Worm (Caenorhabditis elegans) whole organism, early embryonic: ENCODE results near the gene cutl-19.

Experiments used
- aly-1 ChIP-seq: sonication (generic microtip); optimal IDR thresholded peaks from 2 replicates; lab custom pipeline; 2016; ENCODE audit warnings: missing genetic modification characterization, missing compliant biosample characterization
- ama-1 ChIP-seq: fragments of 150-350 bp; optimal IDR thresholded peaks from 2 replicates; lab custom pipeline; 2014
- ceh-13 ChIP-seq: fragments of 200-800 bp; sonication (Bioruptor generic); optimal IDR thresholded peaks from 2 replicates; lab custom pipeline; 2018; ENCODE audit warnings: mild to moderate bottlenecking, missing genetic modification characterization, missing compliant biosample characterization
- ceh-36 ChIP-seq: sonication (generic microtip); optimal IDR thresholded peaks from 2 replicates; lab custom pipeline; 2016; ENCODE audit warnings: missing genetic modification characterization, inconsistent platforms, missing compliant biosample characterization
- flt-1 ChIP-seq: fragments of 200-800 bp; sonication (Bioruptor generic); IDR thresholded peaks from 2 replicates; pipeline ENCODE4 v1.3.6; 2022; ENCODE audit warnings: missing genetic modification characterization, missing compliant biosample characterization
- hmbx-1 ChIP-seq: sonication (generic microtip); optimal IDR thresholded peaks from 2 replicates; lab custom pipeline; 2016; ENCODE audit warnings: mild to moderate bottlenecking, missing genetic modification characterization, missing compliant biosample characterization
- hmg-4 ChIP-seq: fragments of 200-800 bp; sonication (Bioruptor generic); optimal IDR thresholded peaks from 2 replicates; lab custom pipeline; 2018; ENCODE audit warnings: mild to moderate bottlenecking, missing genetic modification characterization, missing compliant biosample characterization
- sea-1 ChIP-seq: fragments of 200-800 bp; sonication (Bioruptor generic); conservative IDR thresholded peaks from 2 replicates; pipeline ENCODE4 v1.3.6; 2022; ENCODE audit warnings: missing genetic modification characterization, missing compliant biosample characterization
- tra-4 ChIP-seq: sonication (generic microtip); optimal IDR thresholded peaks from 2 replicates; lab custom pipeline; 2017; ENCODE audit warnings: missing genetic modification characterization, missing compliant biosample characterization

- TF ChIP-seq ama-1 (lab: Kevin White, UChicago): no peak
- TF ChIP-seq hmg-4 (GFP tag; lab: Kevin White, UChicago): no peak
- no peak for TF ChIP-seq ceh-36 (tag; lab: Kevin White, UChicago)
- TF ChIP-seq aly-1 (tag; lab: Kevin White, UChicago): no peak
- no peak for TF ChIP-seq tra-4 (tag; lab: Kevin White, UChicago)
- no peak for TF ChIP-seq flt-1 (GFP tag; lab: Robert Waterston, UW)
- no peak for TF ChIP-seq sea-1 (GFP tag; lab: Robert Waterston, UW)
- TF ChIP-seq ceh-13 (GFP tag; lab: Kevin White, UChicago): no peak
- TF ChIP-seq hmbx-1: no peak
Observed at ce11 chrIII:5190179-5190578, 27.2 kb downstream of the cutl-19 start.
